Worm (Caenorhabditis elegans): ENCODE results near the gene skr-15.

skr-15 gene

ce11 chrII:3808643-3809042 lies 15.3 kb upstream of the skr-15 start:
- TF ChIP-seq F10B5.3 (tag; optimal IDR thresholded peaks at IDR 0.05) (no peak), duxl-1 (tag; optimal IDR thresholded peaks at IDR 0.05; ENCODE audit: poor library complexity) (no peak), egl-27 (tag; optimal IDR thresholded peaks at IDR 0.05) (no peak), F49E8.2 (tag; optimal IDR thresholded peaks at IDR 0.05; ENCODE audit: borderline replicate concordance) (peak; percentile 56), ceh-32 (tag; optimal IDR thresholded peaks at IDR 0.05; ENCODE audit: poor library complexity) (no peak), nhr-41 (GFP tag; IDR thresholded peaks at IDR 0.05) (no peak), ceh-62 (tag; optimal IDR thresholded peaks at IDR 0.05) (no peak), mxl-2 (GFP tag; conservative IDR thresholded peaks at IDR 0.05) (no peak), lin-13 (GFP tag; optimal IDR thresholded peaks at IDR 0.05) (no peak), lin-38 (GFP tag; IDR thresholded peaks at IDR 0.05) (0 out of 2 replicates have a peak, but pooled peaks have one; percentile 12)

- TF ChIP-seq lin-1 (GFP tag; IDR thresholded peaks at IDR 0.05), result no peak
- TF ChIP-seq nhr-237 (tag; optimal IDR thresholded peaks at IDR 0.05), result no peak
- no peak for TF ChIP-seq pha-4 (GFP tag; IDR thresholded peaks at IDR 0.05)
- TF ChIP-seq pha-4 (tag; optimal IDR thresholded peaks at IDR 0.05), result peak; percentile 75
- TF ChIP-seq hlh-30 (tag; optimal IDR thresholded peaks at IDR 0.05; ENCODE audit: insufficient read depth), result peak; percentile 34
- peak; percentile 68 for TF ChIP-seq rbr-2 (tag; optimal IDR thresholded peaks at IDR 0.05)
- no peak for TF ChIP-seq ZK546.5 (tag; optimal IDR thresholded peaks at IDR 0.05)
- TF ChIP-seq spr-1 (tag; optimal IDR thresholded peaks at IDR 0.05), result peak; percentile 27
- TF ChIP-seq dpl-1 (GFP tag; optimal IDR thresholded peaks at IDR 0.05), result peak; percentile 13
- peak; percentile 36; the same call in 1 of the 2 replicates for TF ChIP-seq dmd-6 (GFP tag; IDR thresholded peaks at IDR 0.05)
- TF ChIP-seq fos-1 (tag; optimal IDR thresholded peaks at IDR 0.05), result no peak
- no peak for TF ChIP-seq zip-11 (GFP tag; IDR thresholded peaks at IDR 0.05)
- TF ChIP-seq Y105C5A.15 (GFP tag; IDR thresholded peaks at IDR 0.05), result no peak
- no peak for TF ChIP-seq lir-3 (tag; optimal IDR thresholded peaks at IDR 0.05)
- peak; percentile 30 for TF ChIP-seq nhr-102 (tag; optimal IDR thresholded peaks at IDR 0.05)
- TF ChIP-seq lin-13 (GFP tag; optimal IDR thresholded peaks at IDR 0.05), result peak; percentile 24
- peak; percentile 32; the same call in 1 of the 2 replicates for TF ChIP-seq hmg-1.1 (GFP tag; IDR thresholded peaks at IDR 0.05)
- TF ChIP-seq hlh-11 (tag; optimal IDR thresholded peaks at IDR 0.05), result peak; percentile 63
- TF ChIP-seq lsy-2 (tag; optimal IDR thresholded peaks at IDR 0.05), result peak in 1 of 2 experiments; percentile 49
- TF ChIP-seq daf-16 (GFP tag; optimal IDR thresholded peaks at IDR 0.05), result peak in 1 of 2 experiments; percentile 64
- TF ChIP-seq daf-16 (tag; optimal IDR thresholded peaks at IDR 0.05), result peak; percentile 77
- TF ChIP-seq mdl-1 (tag; optimal IDR thresholded peaks at IDR 0.05), result peak in 1 of 2 experiments; percentile 5
- no peak for TF ChIP-seq T20F7.1 (GFP tag; optimal IDR thresholded peaks at IDR 0.05)
- peak; percentile 42 for TF ChIP-seq nhr-6 (tag; optimal IDR thresholded peaks at IDR 0.05)
- no peak for TF ChIP-seq aly-2 (tag; optimal IDR thresholded peaks at IDR 0.05)
- TF ChIP-seq php-3 (GFP tag; IDR thresholded peaks at IDR 0.05), result 0 out of 2 replicates have a peak, but pooled peaks have one; percentile 36
- peak; percentile 47 for TF ChIP-seq mes-2 (tag; optimal IDR thresholded peaks at IDR 0.05; ENCODE audit: poor library complexity, severe bottlenecking)
- peak; percentile 87 for TF ChIP-seq dve-1 (tag; optimal IDR thresholded peaks at IDR 0.05; ENCODE audit: insufficient read depth)
- TF ChIP-seq nhr-28 (tag; optimal IDR thresholded peaks at IDR 0.05), result peak; percentile 76
- 0 out of 2 replicates have a peak, but pooled peaks have one; percentile 7 for TF ChIP-seq lin-38 (GFP tag; IDR thresholded peaks at IDR 0.05)
- no peak for TF ChIP-seq set-16 (GFP tag; IDR thresholded peaks at IDR 0.05)
- peak; percentile 35 for TF ChIP-seq pqm-1 (tag; optimal IDR thresholded peaks at IDR 0.05)
- no peak for TF ChIP-seq zag-1 (tag; optimal IDR thresholded peaks at IDR 0.05)
- no peak for TF ChIP-seq egl-43 (GFP tag; IDR thresholded peaks at IDR 0.05)
- no peak for TF ChIP-seq zfp-2 (tag; optimal IDR thresholded peaks at IDR 0.05)
- peak in 1 of 2 experiments; percentile 81 for TF ChIP-seq unc-62 (GFP tag; optimal IDR thresholded peaks at IDR 0.05 in 1 of 2)
- TF ChIP-seq unc-62 (tag; optimal IDR thresholded peaks at IDR 0.05), result no peak
- peak; percentile 85 for TF ChIP-seq mep-1 (tag; optimal IDR thresholded peaks at IDR 0.05)
Observed at ce11 chrII:3810550-3810949, 13.4 kb upstream of the skr-15 start.
